Fruit fly (Drosophila melanogaster): Measurements from ENCODE around the gene Ubc84D.

- TF ChIP-seq psq (optimal IDR thresholded peaks at IDR 0.05) (no peak), h (optimal IDR thresholded peaks at IDR 0.05) (no peak), Myc (optimal IDR thresholded peaks at IDR 0.05) (no peak), insv (optimal IDR thresholded peaks at IDR 0.05) (no peak)
Observed at dm6 chr3R:7493171-7493570, 26.1 kb downstream of the Ubc84D start, which contains the start of gene CG42656.
